Worm (Caenorhabditis elegans): Measurements from ENCODE around the gene srg-33.

ce11 chrV:8266232-8266631 lies 25.6 kb upstream of the srg-33 start, which contains the start of gene F21F8.5:
- TF ChIP-seq skn-1 (tag; optimal IDR thresholded peaks at IDR 0.05) (no peak), rnt-1 (tag; optimal IDR thresholded peaks at IDR 0.05) (no peak), nhr-84 (tag; optimal IDR thresholded peaks at IDR 0.05) (no peak), fos-1 (tag; optimal IDR thresholded peaks at IDR 0.05) (no peak), lin-14 (GFP tag; optimal IDR thresholded peaks at IDR 0.05) (no peak), nhr-237 (tag; optimal IDR thresholded peaks at IDR 0.05) (no peak), snpc-4 (tag; optimal IDR thresholded peaks at IDR 0.05) (no peak), fkh-10 (GFP tag; optimal IDR thresholded peaks at IDR 0.05) (no peak), nhr-76 (tag; optimal IDR thresholded peaks at IDR 0.05) (no peak)
